Worm (Caenorhabditis elegans) whole organism, early embryonic: Measurements from ENCODE around the gene pde-2.

Experiments used
- F13C5.2 ChIP-seq: sonication (generic microtip); optimal IDR thresholded peaks from 2 replicates; lab custom pipeline; 2017; ENCODE audit warnings: mild to moderate bottlenecking, missing genetic modification characterization, inconsistent platforms, missing compliant biosample characterization
- aly-1 ChIP-seq: sonication (generic microtip); optimal IDR thresholded peaks from 2 replicates; lab custom pipeline; 2016; ENCODE audit warnings: missing genetic modification characterization, missing compliant biosample characterization
- ceh-13 ChIP-seq: fragments of 200-800 bp; sonication (Bioruptor generic); optimal IDR thresholded peaks from 2 replicates; lab custom pipeline; 2018; ENCODE audit warnings: mild to moderate bottlenecking, missing genetic modification characterization, missing compliant biosample characterization
- ceh-36 ChIP-seq: sonication (generic microtip); optimal IDR thresholded peaks from 2 replicates; lab custom pipeline; 2016; ENCODE audit warnings: missing genetic modification characterization, inconsistent platforms, missing compliant biosample characterization
- ets-7 ChIP-seq: sonication (generic microtip); optimal IDR thresholded peaks from 2 replicates; lab custom pipeline; 2016; ENCODE audit warnings: missing genotype, missing genetic modification characterization, missing compliant biosample characterization
- flt-1 ChIP-seq: fragments of 200-800 bp; sonication (Bioruptor generic); IDR thresholded peaks from 2 replicates; pipeline ENCODE4 v1.3.6; 2022; ENCODE audit warnings: missing genetic modification characterization, missing compliant biosample characterization
- hmbx-1 ChIP-seq: sonication (generic microtip); optimal IDR thresholded peaks from 2 replicates; lab custom pipeline; 2016; ENCODE audit warnings: mild to moderate bottlenecking, missing genetic modification characterization, missing compliant biosample characterization
- hmg-4 ChIP-seq: fragments of 200-800 bp; sonication (Bioruptor generic); optimal IDR thresholded peaks from 2 replicates; lab custom pipeline; 2018; ENCODE audit warnings: mild to moderate bottlenecking, missing genetic modification characterization, missing compliant biosample characterization
- hnd-1 ChIP-seq: sonication (generic microtip); optimal IDR thresholded peaks from 2 replicates; lab custom pipeline; 2016; ENCODE audit warnings: missing genetic modification characterization, missing compliant biosample characterization
- pes-1 ChIP-seq: fragments of 200-800 bp; sonication (Bioruptor generic); IDR thresholded peaks from 2 replicates; pipeline ENCODE4 v1.3.6; 2022; ENCODE audit warnings: missing genetic modification reagents, missing genetic modification characterization, missing compliant biosample characterization
- scrt-1 ChIP-seq: fragments of 200-800 bp; sonication (Bioruptor generic); IDR thresholded peaks from 2 replicates; pipeline ENCODE4 v1.3.6; 2022; ENCODE audit warnings: missing genetic modification characterization, missing compliant biosample characterization
- sea-1 ChIP-seq: fragments of 200-800 bp; sonication (Bioruptor generic); conservative IDR thresholded peaks from 2 replicates; pipeline ENCODE4 v1.3.6; 2022; ENCODE audit warnings: missing genetic modification characterization, missing compliant biosample characterization
- tbx-11 ChIP-seq: fragments of 200-800 bp; sonication (Bioruptor generic); IDR thresholded peaks from 2 replicates; pipeline ENCODE4 v1.3.6; 2022; ENCODE audit warnings: missing genetic modification characterization, missing compliant biosample characterization
- tra-4 ChIP-seq: sonication (generic microtip); optimal IDR thresholded peaks from 2 replicates; lab custom pipeline; 2017; ENCODE audit warnings: missing genetic modification characterization, missing compliant biosample characterization

The pde-2 gene

DNA sequence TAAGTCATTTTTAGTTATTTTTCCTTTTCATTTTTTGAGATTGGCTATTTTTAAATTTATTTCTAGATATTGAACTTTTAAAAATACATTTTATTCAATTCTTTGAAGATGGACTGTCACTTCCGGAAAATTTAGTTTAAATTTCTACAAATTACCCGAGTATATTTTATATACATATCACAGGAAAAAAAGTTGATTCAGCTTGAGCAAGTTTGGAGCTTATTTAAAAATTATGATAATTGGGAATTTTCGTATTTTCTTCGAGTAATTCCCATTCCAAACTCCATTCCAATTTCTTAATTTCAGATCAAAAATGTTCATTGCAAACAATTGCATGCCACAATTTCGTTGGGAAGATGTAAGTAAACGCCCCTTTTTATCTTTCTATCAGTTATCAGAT is 52.0 kb downstream of the pde-2 start, which contains the start of gene arrd-15:
TSS of gene arrd-15 (plus strand) at position 301 of the 400 bp plus-strand sequence.
- TF ChIP-seq scrt-1 (GFP tag; lab: Robert Waterston, UW) (no peak), flt-1 (GFP tag; lab: Robert Waterston, UW) (no peak), hnd-1 (tag; lab: Kevin White, UChicago) (no peak), tra-4 (no peak), pes-1 (GFP tag; lab: Robert Waterston, UW) (no peak), hmbx-1 (tag; lab: Kevin White, UChicago) (no peak), F13C5.2 (tag; lab: Kevin White, UChicago) (no peak), aly-1 (tag; lab: Kevin White, UChicago) (no peak), ceh-36 (tag; lab: Kevin White, UChicago) (no peak), ets-7 (no peak), tbx-11 (GFP tag; lab: Robert Waterston, UW) (no peak)

DNA sequence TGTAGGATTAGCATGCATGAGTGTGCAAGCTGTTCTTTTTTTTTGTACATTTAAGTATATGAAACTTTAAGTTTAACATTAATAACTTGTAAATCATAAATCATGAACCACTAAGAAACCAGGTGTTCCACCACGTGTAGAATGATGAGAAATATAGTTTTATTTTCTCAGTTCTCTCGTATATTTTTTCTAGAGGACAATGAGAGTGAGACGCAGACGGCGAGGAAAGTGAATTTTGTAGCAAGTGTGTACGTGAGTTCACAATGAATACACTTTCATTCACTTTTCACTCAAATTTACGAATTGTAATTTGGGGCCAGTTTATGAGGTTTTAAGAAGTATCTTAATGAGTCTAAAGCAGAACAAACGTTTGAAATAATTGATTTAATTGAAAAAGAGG is 55.2 kb downstream of the pde-2 start:
- TF ChIP-seq hmg-4 (GFP tag; lab: Kevin White, UChicago) (no peak), sea-1 (GFP tag; lab: Robert Waterston, UW) (no peak), aly-1 (tag; lab: Kevin White, UChicago) (no peak), scrt-1 (GFP tag; lab: Robert Waterston, UW) (no peak)

DNA sequence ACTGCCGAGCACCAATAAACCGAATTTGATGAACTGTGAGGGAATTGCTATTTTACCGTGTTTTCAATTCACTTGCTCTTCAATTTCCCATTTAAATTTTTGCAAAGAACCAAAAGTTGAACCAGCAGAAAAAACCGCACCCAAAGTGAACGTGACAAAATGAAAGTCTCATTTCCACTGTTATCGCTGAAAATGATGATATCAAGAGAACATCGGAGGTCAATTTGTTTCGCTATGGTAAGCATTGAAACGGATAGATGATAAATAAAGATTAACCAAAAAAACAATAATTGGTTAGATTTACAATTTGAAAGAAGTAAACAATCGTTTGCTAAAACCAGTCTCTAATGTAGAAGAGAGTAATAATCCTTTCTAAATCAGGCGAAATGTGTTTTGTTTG is 56.2 kb downstream of the pde-2 start:
- TF ChIP-seq hnd-1 (tag; lab: Kevin White, UChicago) (no peak), ceh-13 (GFP tag; lab: Kevin White, UChicago) (no peak), F13C5.2 (tag; lab: Kevin White, UChicago) (no peak), hmg-4 (GFP tag; lab: Kevin White, UChicago) (no peak), pes-1 (GFP tag; lab: Robert Waterston, UW) (no peak), tbx-11 (GFP tag; lab: Robert Waterston, UW) (no peak)
